Worm (Caenorhabditis elegans): ENCODE results near the gene akap-1.

The akap-1 gene

ce11 chrIII:6312244-6312643 lies 40.9 kb upstream of the akap-1 start:
- TF ChIP-seq dpl-1 (GFP tag; optimal IDR thresholded peaks at IDR 0.05) (no peak), lin-14 (GFP tag; optimal IDR thresholded peaks at IDR 0.05) (peak; percentile 32)

- TF ChIP-seq F16B12.6 (tag; optimal IDR thresholded peaks at IDR 0.05) (no peak), lin-14 (GFP tag; optimal IDR thresholded peaks at IDR 0.05) (peak; percentile 3), elt-2 (tag; optimal IDR thresholded peaks at IDR 0.05) (no peak), lin-35 (GFP tag; optimal IDR thresholded peaks at IDR 0.05) (no peak), ets-5 (GFP tag; IDR thresholded peaks at IDR 0.05) (no peak), unc-30 (tag; optimal IDR thresholded peaks at IDR 0.05) (no peak)
These were observed 37.7 kb upstream of the akap-1 start for ce11 chrIII:6315515-6315914.

ce11 chrIII:6316795-6317194 lies 36.4 kb upstream of the akap-1 start:
- TF ChIP-seq Y116A8C.19 (tag; optimal IDR thresholded peaks at IDR 0.05; ENCODE audit: borderline replicate concordance) = no peak
- TF ChIP-seq lin-35 (GFP tag; optimal IDR thresholded peaks at IDR 0.05) = no peak
- no peak for TF ChIP-seq ceh-90 (tag; optimal IDR thresholded peaks at IDR 0.05)
- TF ChIP-seq ceh-88 (GFP tag; IDR thresholded peaks at IDR 0.05) = no peak
- TF ChIP-seq lsy-2 (tag; optimal IDR thresholded peaks at IDR 0.05) = no peak
- no peak for TF ChIP-seq pqm-1 (tag; optimal IDR thresholded peaks at IDR 0.05)
- TF ChIP-seq ztf-4 (tag; optimal IDR thresholded peaks at IDR 0.05) = no peak
- no peak for TF ChIP-seq isw-1 (GFP tag; IDR thresholded peaks at IDR 0.05)

ce11 chrIII:6317345-6317744 lies 35.8 kb upstream of the akap-1 start:
- TF ChIP-seq nhr-19 (GFP tag; conservative IDR thresholded peaks at IDR 0.05) (peak; percentile 18; the same call in 1 of the 2 replicates), lin-14 (GFP tag; optimal IDR thresholded peaks at IDR 0.05) (peak; percentile 79), nhr-20 (tag; optimal IDR thresholded peaks at IDR 0.05) (no peak), blmp-1 (tag; optimal IDR thresholded peaks at IDR 0.05) (no peak), aly-2 (tag; optimal IDR thresholded peaks at IDR 0.05) (no peak), lin-13 (GFP tag; optimal IDR thresholded peaks at IDR 0.05) (no peak), nhr-71 (tag; optimal IDR thresholded peaks at IDR 0.05) (peak; percentile 48), mab-9 (GFP tag; IDR thresholded peaks at IDR 0.05) (no peak), nhr-47 (tag; optimal IDR thresholded peaks at IDR 0.05) (peak; percentile 48), ces-1 (GFP tag; optimal IDR thresholded peaks at IDR 0.05) (peak; percentile 81), lsy-2 (tag; optimal IDR thresholded peaks at IDR 0.05) (peak in 1 of 2 experiments; percentile 5), mep-1 (tag; optimal IDR thresholded peaks at IDR 0.05) (no peak), sox-4 (tag; optimal IDR thresholded peaks at IDR 0.05) (no peak), fkh-10 (GFP tag; optimal IDR thresholded peaks at IDR 0.05) (peak; percentile 98), unc-86 (tag; optimal IDR thresholded peaks at IDR 0.05) (no peak), ceh-8 (GFP tag; optimal IDR thresholded peaks at IDR 0.05) (no peak)

- TF ChIP-seq dpl-1 (GFP tag; optimal IDR thresholded peaks at IDR 0.05) (no peak), nhr-76 (tag; optimal IDR thresholded peaks at IDR 0.05) (no peak), ztf-4 (tag; optimal IDR thresholded peaks at IDR 0.05) (no peak), fkh-10 (GFP tag; optimal IDR thresholded peaks at IDR 0.05) (no peak), zip-4 (GFP tag; optimal IDR thresholded peaks at IDR 0.05) (no peak), hpl-2 (GFP tag; optimal IDR thresholded peaks at IDR 0.05) (no peak), nhr-28 (tag; optimal IDR thresholded peaks at IDR 0.05) (no peak)
These were observed 29.0 kb upstream of the akap-1 start, which contains the start of gene C56G2.5 for ce11 chrIII:6324139-6324538. TSS of gene C56G2.5 (minus strand) at chrIII:6324239.

ce11 chrIII:6331211-6331782 lies 21.9 kb upstream of the akap-1 start, which contains the start of gene C56G2.4:
TSS of gene C56G2.4 (plus strand) at chrIII:6331732.
- TF ChIP-seq lin-14 (GFP tag; optimal IDR thresholded peaks at IDR 0.05) = peak; percentile 4
- TF ChIP-seq ztf-11 (tag; optimal IDR thresholded peaks at IDR 0.05) = no peak
- no peak for TF ChIP-seq efl-1 (optimal IDR thresholded peaks at IDR 0.05)
- TF ChIP-seq efl-1 (GFP tag; optimal IDR thresholded peaks at IDR 0.05 in 1 of 2) = peak in 1 of 2 experiments; percentile 25
- TF ChIP-seq ceh-8 (GFP tag; optimal IDR thresholded peaks at IDR 0.05) = no peak
- TF ChIP-seq fkh-4 (tag; optimal IDR thresholded peaks at IDR 0.05; ENCODE audit: borderline replicate concordance) = no peak
- TF ChIP-seq fkh-10 (GFP tag; optimal IDR thresholded peaks at IDR 0.05) = peak; percentile 42
